Worm (Caenorhabditis elegans) whole organism, young adult: ENCODE measurements around the gene Y42H9AR.4.

ENCODE experiments used
- C17E4.6 ChIP-seq: fragments of 200-800 bp; sonication (Bioruptor generic); IDR thresholded peaks from 2 replicates; pipeline ENCODE4 v1.3.6; 2022; ENCODE audit warnings: missing genetic modification reagents, missing genetic modification characterization, missing compliant biosample characterization
- F33H1.4 ChIP-seq: fragments of 200-800 bp; sonication (Bioruptor generic); IDR thresholded peaks from 2 replicates; pipeline ENCODE4 v1.3.6; 2022; ENCODE audit warnings: missing genetic modification reagents, missing genetic modification characterization, missing compliant biosample characterization
- F39B2.1 ChIP-seq: fragments of 200-800 bp; sonication (Bioruptor generic); IDR thresholded peaks from 2 replicates; pipeline ENCODE4 v1.3.6; 2022; ENCODE audit warnings: missing genetic modification reagents, missing genetic modification characterization, missing compliant biosample characterization
- F49E8.2 ChIP-seq: sonication (generic microtip); optimal IDR thresholded peaks from 3 replicates; lab custom pipeline; 2017; ENCODE audit warnings: missing genetic modification characterization, mild to moderate bottlenecking, missing compliant biosample characterization, antibody characterized with exemption, moderate library complexity; ENCODE audit not compliant: insufficient read depth
- Y53F4B.3 ChIP-seq: fragments of 200-800 bp; sonication (Bioruptor generic); IDR thresholded peaks from 2 replicates; pipeline ENCODE4 v1.3.6; 2022; ENCODE audit warnings: missing genetic modification reagents, missing genetic modification characterization, missing compliant biosample characterization
- Y79H2A.3 ChIP-seq: fragments of 200-800 bp; sonication (Bioruptor generic); conservative IDR thresholded peaks from 2 replicates; pipeline ENCODE4 v1.3.6; 2022; ENCODE audit warnings: missing genetic modification reagents, missing genetic modification characterization, missing compliant biosample characterization
- athp-1 ChIP-seq: sonication (generic microtip); optimal IDR thresholded peaks from 2 replicates; lab custom pipeline; 2017; ENCODE audit warnings: mild to moderate bottlenecking, missing genetic modification characterization, missing compliant biosample characterization
- ceh-27 ChIP-seq: fragments of 200-800 bp; sonication (Bioruptor generic); optimal IDR thresholded peaks from 2 replicates; lab custom pipeline; 2018; ENCODE audit warnings: mild to moderate bottlenecking, missing genetic modification characterization, moderate library complexity, missing compliant biosample characterization
- ceh-58 ChIP-seq: fragments of 200-800 bp; sonication (Bioruptor generic); IDR thresholded peaks from 2 replicates; pipeline ENCODE4 v1.3.6; 2022; ENCODE audit warnings: missing genetic modification characterization, missing compliant biosample characterization
- ceh-91 ChIP-seq: fragments of 200-800 bp; sonication (Bioruptor generic); IDR thresholded peaks from 2 replicates; pipeline ENCODE4 v1.3.6; 2022; ENCODE audit warnings: missing genetic modification reagents, missing genetic modification characterization, missing compliant biosample characterization
- die-1 ChIP-seq: sonication (generic microtip); optimal IDR thresholded peaks from 2 replicates; lab custom pipeline; 2016; ENCODE audit warnings: missing genotype, mild to moderate bottlenecking, missing genetic modification characterization, missing compliant biosample characterization
- egrh-3 ChIP-seq: fragments of 200-800 bp; sonication (Bioruptor generic); IDR thresholded peaks from 2 replicates; pipeline ENCODE4 v1.3.6; 2022; ENCODE audit warnings: missing genetic modification reagents, missing genetic modification characterization, missing compliant biosample characterization
- fkh-3 ChIP-seq: sonication (generic microtip); optimal IDR thresholded peaks from 2 replicates; lab custom pipeline; 2016; ENCODE audit warnings: mild to moderate bottlenecking, missing genetic modification characterization, missing compliant biosample characterization
- hrde-1 ChIP-seq: sonication (generic microtip); optimal IDR thresholded peaks from 2 replicates; lab custom pipeline; 2016; ENCODE audit warnings: missing genetic modification characterization, mild to moderate bottlenecking, missing compliant biosample characterization, moderate library complexity, missing genotype, missing genetic modification reagents, borderline replicate concordance
- lin-35 ChIP-seq, 3 experiments: fragments of 150-350 bp in 2 of 3; sonication (generic microtip) in 1 of 3; optimal IDR thresholded peaks; 2 replicates each; lab custom pipeline; 2014 to 2018; ENCODE audit warnings: missing biosample characterization in 3 of 3, missing genetic modification characterization in 3 of 3, missing genetic modification reagents in 3 of 3
- lin-40 ChIP-seq: sonication (generic microtip); optimal IDR thresholded peaks from 2 replicates; lab custom pipeline; 2016; ENCODE audit warnings: missing genetic modification characterization, mild to moderate bottlenecking, missing compliant biosample characterization, missing genotype, missing genetic modification reagents
- lin-54 ChIP-seq: fragments of 200-800 bp; sonication (Bioruptor generic); optimal IDR thresholded peaks from 2 replicates; lab custom pipeline; 2018; ENCODE audit warnings: mild to moderate bottlenecking, missing genetic modification characterization, missing compliant biosample characterization
- mxl-1 ChIP-seq: sonication (generic microtip); optimal IDR thresholded peaks from 2 replicates; lab custom pipeline; 2016; ENCODE audit warnings: missing genetic modification characterization, missing compliant biosample characterization
- nfya-1 ChIP-seq: sonication (generic microtip); optimal IDR thresholded peaks from 2 replicates; lab custom pipeline; 2017; ENCODE audit warnings: antibody characterized with exemption, missing compliant biosample characterization, missing genetic modification characterization, borderline replicate concordance; ENCODE audit not compliant: insufficient read depth
- nfya-2 ChIP-seq: fragments of 200-800 bp; sonication (Bioruptor generic); IDR thresholded peaks from 2 replicates; pipeline ENCODE4 v1.3.6; 2022; ENCODE audit warnings: missing genetic modification reagents, missing genetic modification characterization, missing compliant biosample characterization
- nhr-27 ChIP-seq: fragments of 200-800 bp; sonication (Bioruptor generic); optimal IDR thresholded peaks from 2 replicates; lab custom pipeline; 2018; ENCODE audit warnings: mild to moderate bottlenecking, missing genetic modification characterization, moderate library complexity, missing compliant biosample characterization
- nhr-80 ChIP-seq: sonication (generic microtip); optimal IDR thresholded peaks from 2 replicates; lab custom pipeline; 2016; ENCODE audit warnings: missing genetic modification characterization, missing compliant biosample characterization
- nhr-90 ChIP-seq: sonication (generic microtip); optimal IDR thresholded peaks from 2 replicates; lab custom pipeline; 2016; ENCODE audit warnings: missing genotype, mild to moderate bottlenecking, missing genetic modification characterization, missing compliant biosample characterization
- snpc-1.1 ChIP-seq: sonication (generic microtip); optimal IDR thresholded peaks from 2 replicates; lab custom pipeline; 2017; ENCODE audit warnings: missing genetic modification characterization, mild to moderate bottlenecking, missing compliant biosample characterization, antibody characterized with exemption, moderate library complexity, missing genotype, missing genetic modification reagents; ENCODE audit not compliant: insufficient read depth
- somi-1 ChIP-seq: fragments of 200-800 bp; sonication (Bioruptor generic); optimal IDR thresholded peaks from 2 replicates; lab custom pipeline; 2018; ENCODE audit warnings: mild to moderate bottlenecking, missing genetic modification characterization, missing compliant biosample characterization
- tbx-9 ChIP-seq: sonication (generic microtip); optimal IDR thresholded peaks from 2 replicates; lab custom pipeline; 2016; ENCODE audit warnings: borderline replicate concordance, missing genetic modification characterization, inconsistent platforms, missing compliant biosample characterization
- tlf-1 ChIP-seq: fragments of 200-800 bp; sonication (Bioruptor generic); optimal IDR thresholded peaks from 2 replicates; lab custom pipeline; 2018; ENCODE audit warnings: mild to moderate bottlenecking, missing genetic modification characterization, missing compliant biosample characterization
- ztf-18 ChIP-seq: sonication (generic microtip); optimal IDR thresholded peaks from 2 replicates; lab custom pipeline; 2016; ENCODE audit warnings: missing genotype, mild to moderate bottlenecking, missing genetic modification characterization, missing compliant biosample characterization
- ztf-26 ChIP-seq: sonication (generic microtip); optimal IDR thresholded peaks from 2 replicates; lab custom pipeline; 2017; ENCODE audit warnings: missing genetic modification characterization, missing compliant biosample characterization

Y42H9AR.4 gene

DNA sequence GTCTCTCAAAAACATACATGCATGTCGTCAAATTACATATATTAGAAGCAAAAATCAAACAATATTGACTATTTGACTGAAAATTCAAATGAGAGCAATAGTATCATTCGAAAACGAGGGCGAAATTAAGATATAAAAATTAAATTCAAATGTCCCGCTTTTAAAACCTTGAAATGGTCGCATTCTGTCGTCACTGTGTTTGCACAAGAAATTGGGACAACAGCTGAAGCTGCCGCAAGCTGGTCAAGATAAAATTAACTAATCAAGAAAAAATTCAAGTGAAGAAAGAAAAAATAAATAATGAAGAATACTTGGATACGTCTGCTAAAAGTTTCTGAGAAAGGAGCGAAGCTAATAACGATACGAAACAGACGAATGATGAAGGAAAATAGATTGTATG, 628 bp upstream of the Y42H9AR.4 start:
- TF ChIP-seq mxl-1: no peak

DNA sequence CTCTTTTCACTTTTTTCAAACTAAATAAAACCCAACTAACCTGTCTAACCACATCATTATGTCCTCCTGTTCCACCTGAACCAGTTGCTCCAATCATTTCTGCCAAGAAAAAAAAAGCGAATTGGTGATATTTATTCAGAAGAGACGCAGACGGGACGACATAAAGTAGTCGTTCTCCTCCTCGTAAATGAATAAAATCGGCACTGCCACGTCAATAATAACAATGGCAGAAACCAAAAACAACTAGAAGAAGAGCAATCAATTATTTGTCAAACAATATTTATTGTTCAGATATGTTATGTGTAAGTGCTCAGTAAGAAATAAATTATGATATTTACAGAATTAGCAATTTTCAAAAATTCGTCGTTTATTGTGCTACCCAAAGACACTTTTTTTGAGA, 4.5 kb downstream of the Y42H9AR.4 start, which contains the start of gene rabs-5:
Gene rabs-5 (minus strand): TSS at position 101 of the 400 bp plus-strand sequence.
- no peak for TF ChIP-seq lin-35 (GFP tag; optimal IDR thresholded peaks at IDR 0.05; lab: Kevin White, UChicago)
- TF ChIP-seq nfya-1 (tag; lab: Kevin White, UChicago): no peak
- no peak for TF ChIP-seq snpc-1.1 (tag; lab: Kevin White, UChicago)
- peak; percentile 4 for TF ChIP-seq F49E8.2
- TF ChIP-seq egrh-3: no peak
- TF ChIP-seq nhr-90 (tag; lab: Kevin White, UChicago): no peak

DNA sequence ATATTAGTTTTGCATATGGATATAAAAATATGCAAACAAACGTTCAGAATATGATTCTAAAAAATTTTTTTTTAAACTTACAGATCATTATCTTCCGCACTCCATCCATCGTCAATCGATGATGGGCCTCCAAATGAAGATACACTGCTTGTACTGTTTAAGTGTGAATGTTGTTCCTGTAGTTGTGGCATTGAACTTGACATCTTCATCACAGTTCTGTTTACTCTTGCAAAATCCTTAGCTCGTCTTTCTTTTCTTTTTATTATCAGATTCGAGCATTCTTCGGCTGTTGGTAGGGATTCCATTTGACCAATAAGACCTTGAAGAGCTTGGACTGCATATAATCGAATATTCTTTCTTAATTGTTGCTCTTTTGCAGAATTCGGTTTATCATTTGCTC, 6.9 kb downstream of the Y42H9AR.4 start:
- TF ChIP-seq lin-54 (GFP tag; lab: Kevin White, UChicago): no peak
- no peak for TF ChIP-seq tbx-9 (tag; lab: Kevin White, UChicago)
- TF ChIP-seq ztf-18 (tag; lab: Kevin White, UChicago): no peak
- TF ChIP-seq ceh-91 (GFP tag; lab: Robert Waterston, UW): no peak
- no peak for TF ChIP-seq die-1 (tag; lab: Kevin White, UChicago)
- TF ChIP-seq fkh-3 (tag; lab: Kevin White, UChicago): no peak
- TF ChIP-seq athp-1 (tag; lab: Kevin White, UChicago): no peak
- TF ChIP-seq nhr-27 (tag; lab: Kevin White, UChicago): no peak
- no peak for TF ChIP-seq snpc-1.1 (tag; lab: Kevin White, UChicago)

DNA sequence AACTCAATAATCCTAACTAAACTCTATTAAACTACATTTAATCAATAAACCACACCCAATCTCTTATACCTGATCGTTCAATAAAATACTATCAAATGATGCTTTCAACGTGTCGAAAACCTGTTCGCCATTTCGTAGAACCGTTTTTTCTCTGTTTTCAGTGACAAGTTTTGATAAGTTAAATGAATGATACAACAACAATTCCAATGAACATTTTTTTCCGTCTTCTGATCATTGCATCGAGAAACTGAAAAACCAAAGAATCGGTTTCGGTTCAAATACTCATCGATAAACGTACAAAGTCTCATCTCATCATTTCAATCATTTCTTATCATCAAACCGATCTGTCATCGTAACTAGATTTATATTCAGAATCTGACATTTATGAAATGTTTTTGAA, 8.8 kb downstream of the Y42H9AR.4 start:
- no peak for TF ChIP-seq hrde-1 (tag; lab: Kevin White, UChicago)
- TF ChIP-seq nfya-2: no peak
- no peak for TF ChIP-seq F39B2.1 (GFP tag; lab: Robert Waterston, UW)
- no peak for TF ChIP-seq ceh-27 (GFP tag; lab: Kevin White, UChicago)
- no peak for TF ChIP-seq ceh-58 (GFP tag; lab: Robert Waterston, UW)
- TF ChIP-seq ztf-26 (tag; lab: Kevin White, UChicago): peak; percentile 16
- no peak for TF ChIP-seq Y53F4B.3 (GFP tag; lab: Robert Waterston, UW)
- TF ChIP-seq lin-40 (tag; lab: Kevin White, UChicago): peak; percentile 22
- no peak for TF ChIP-seq tlf-1 (GFP tag; lab: Kevin White, UChicago)

DNA sequence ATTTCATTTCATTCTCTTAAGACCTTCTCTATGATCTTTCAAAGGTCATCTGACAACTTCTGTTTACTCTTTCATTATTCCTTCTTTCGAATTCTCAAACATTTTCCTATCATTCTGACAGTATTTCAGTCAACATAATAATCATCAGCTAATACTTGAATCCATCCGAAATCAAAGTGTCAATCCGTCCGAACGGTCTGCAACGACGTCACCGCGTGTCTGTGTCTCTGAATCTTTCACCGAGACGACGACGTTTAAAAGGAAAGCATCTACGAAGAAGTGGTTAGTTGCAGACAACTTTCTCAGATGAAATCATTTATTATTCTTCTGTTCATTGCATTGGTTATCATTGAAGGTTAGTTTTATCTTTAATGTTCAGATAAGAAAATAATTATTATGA, 9.8 kb downstream of the Y42H9AR.4 start, which contains the start of gene Y42H9AR.5:
Gene Y42H9AR.5 (plus strand): TSS at position 301 of the 400 bp plus-strand sequence.
- TF ChIP-seq Y79H2A.3 (GFP tag; lab: Robert Waterston, UW): no peak
- TF ChIP-seq nhr-90 (tag; lab: Kevin White, UChicago): no peak
- TF ChIP-seq C17E4.6 (GFP tag; lab: Robert Waterston, UW): no peak
- TF ChIP-seq, all 124 proteins: peak for 0

DNA sequence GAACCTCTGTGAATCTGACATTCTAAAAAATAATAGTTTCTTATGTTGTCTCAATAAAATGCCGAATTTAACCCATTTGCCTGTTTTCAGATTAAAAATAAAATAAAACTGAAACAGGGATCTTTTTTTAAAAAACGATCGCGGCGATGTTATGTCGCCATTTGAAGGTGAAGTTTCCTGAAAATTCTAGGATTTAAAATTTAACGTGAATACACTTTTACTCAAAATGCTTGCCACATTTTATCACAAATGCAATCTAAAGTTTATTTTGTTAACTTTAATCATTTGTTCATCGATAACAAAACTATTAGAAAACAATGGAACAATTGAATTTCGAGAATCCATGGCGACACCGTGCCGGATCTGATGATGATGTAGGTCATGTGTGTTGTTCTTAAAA, 12.4 kb downstream of the Y42H9AR.4 start, which contains the start of gene Y42H9AR.2:
Gene Y42H9AR.2 (plus strand): TSS at position 301 of the 400 bp plus-strand sequence.
- TF ChIP-seq F33H1.4 (GFP tag; lab: Robert Waterston, UW) (no peak), somi-1 (GFP tag; lab: Kevin White, UChicago) (no peak), nhr-80 (tag; lab: Kevin White, UChicago) (no peak)
